Fruit fly (Drosophila melanogaster): Measurements from ENCODE around the gene Taf4.

The Taf4 gene

DNA sequence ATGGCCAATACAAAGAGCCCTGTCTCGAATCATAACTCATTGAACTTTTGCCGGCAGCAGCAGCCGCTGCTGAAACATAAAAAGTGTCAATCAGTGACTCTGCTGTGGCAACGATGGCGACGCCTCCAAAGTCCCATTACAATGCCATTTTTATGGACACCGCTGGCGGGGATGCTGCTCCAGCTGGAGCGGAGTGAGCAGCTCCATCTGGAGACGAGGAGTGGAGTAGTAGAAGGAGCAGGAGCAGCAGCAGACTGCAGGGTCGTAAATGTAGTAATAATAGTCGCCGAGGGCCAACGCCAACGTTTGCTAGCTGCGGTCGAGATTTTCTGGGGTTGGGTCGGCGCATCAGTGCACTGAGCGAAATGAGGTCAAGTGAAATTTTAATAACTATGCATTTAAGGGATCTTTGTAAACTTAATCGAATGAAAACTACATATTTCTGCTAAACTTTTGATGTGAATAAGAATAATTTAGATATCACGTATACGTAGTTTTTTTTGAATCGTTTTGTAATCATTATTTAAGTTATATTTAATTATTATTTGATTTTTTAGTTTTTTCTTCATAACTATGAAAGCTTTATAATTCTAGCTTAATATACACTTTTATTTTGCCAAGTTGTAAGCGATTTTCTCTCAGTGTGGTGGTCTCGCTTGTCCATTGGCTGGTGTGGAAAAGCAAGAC is 55.6 kb downstream of the Taf4 start:
- TF ChIP-seq bab1 (GFP tag; optimal IDR thresholded peaks at IDR 0.05), result no peak
- TF ChIP-seq Mnt (GFP tag; optimal IDR thresholded peaks at IDR 0.05), result no peak
- TF ChIP-seq CG12768 (GFP tag; optimal IDR thresholded peaks at IDR 0.05), result no peak
- TF ChIP-seq CG11617 (GFP tag; optimal IDR thresholded peaks at IDR 0.05), result no peak
- no peak for TF ChIP-seq ovo (GFP tag; optimal IDR thresholded peaks at IDR 0.05)
- TF ChIP-seq CG7045 (GFP tag; optimal IDR thresholded peaks at IDR 0.05), result no peak
- no peak for TF ChIP-seq cic (GFP tag; optimal IDR thresholded peaks at IDR 0.05)
- no peak for TF ChIP-seq tj (GFP tag; optimal IDR thresholded peaks at IDR 0.05)
- TF ChIP-seq CG33017 (tag; optimal IDR thresholded peaks at IDR 0.05), result no peak
- no peak for TF ChIP-seq cnc (optimal IDR thresholded peaks at IDR 0.05)

DNA sequence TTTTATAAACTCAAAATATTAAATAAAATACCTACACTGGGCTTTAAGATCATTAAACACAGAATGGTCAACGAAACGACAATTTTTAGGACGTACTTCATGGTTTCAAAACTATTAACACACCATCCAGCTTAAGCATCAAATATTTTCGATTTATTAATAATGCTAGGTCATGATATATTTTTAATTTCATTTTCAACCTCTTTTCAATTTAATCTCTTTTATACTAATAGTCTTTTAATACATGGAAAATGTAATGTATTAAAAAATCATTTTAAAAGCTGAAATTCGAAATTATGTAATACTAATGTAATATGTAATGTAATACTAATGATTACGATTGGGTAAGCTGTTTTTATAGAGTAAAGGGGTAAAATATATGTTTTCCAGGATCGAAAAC is 57.0 kb downstream of the Taf4 start, which contains the start of gene CG33796:
TSS of gene CG33796 (minus strand) at position 101 of the 400 bp plus-strand sequence.
- TF ChIP-seq CG33017 (tag; optimal IDR thresholded peaks at IDR 0.05) (no peak), CG1620 (GFP tag; optimal IDR thresholded peaks at IDR 0.05) (no peak), toe (GFP tag; optimal IDR thresholded peaks at IDR 0.05) (no peak), tj (GFP tag; optimal IDR thresholded peaks at IDR 0.05) (no peak)
